Worm (Caenorhabditis elegans): Measurements from ENCODE around the gene F07C4.6.

F07C4.6 gene

DNA sequence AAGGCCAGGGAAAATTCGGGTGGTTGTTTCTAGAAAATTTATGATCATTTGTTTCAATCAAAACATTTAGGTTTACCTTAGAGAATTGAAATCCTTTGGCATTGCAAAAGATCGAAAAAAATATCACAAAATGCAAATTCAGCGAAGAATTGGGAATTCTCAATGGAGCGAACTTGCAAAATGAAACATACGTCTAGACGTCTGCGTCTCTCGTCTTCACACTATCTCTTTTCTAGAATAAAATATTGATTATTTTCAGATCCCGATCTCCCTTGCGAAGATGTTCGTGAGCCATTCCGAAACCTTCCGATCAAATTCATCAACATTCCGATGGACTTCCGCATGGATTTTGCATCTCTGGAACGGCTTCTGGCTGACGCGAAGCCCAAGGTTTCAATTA, 46.3 kb upstream of the F07C4.6 start, which contains the start of gene ets-6 (continued):
- TF ChIP-seq lin-35 (GFP tag; optimal IDR thresholded peaks at IDR 0.05) (peak; percentile 58 to 79), nhr-28 (tag; optimal IDR thresholded peaks at IDR 0.05) (no peak), swsn-7 (tag; optimal IDR thresholded peaks at IDR 0.05) (peak; percentile 62), unc-62 (GFP tag; optimal IDR thresholded peaks at IDR 0.05) (no peak), C16A3.4 (tag; optimal IDR thresholded peaks at IDR 0.05) (peak; percentile 27), lsy-2 (tag; optimal IDR thresholded peaks at IDR 0.05) (peak; percentile 66 to 77), fos-1 (tag; optimal IDR thresholded peaks at IDR 0.05) (peak; percentile 37), alr-1 (tag; optimal IDR thresholded peaks at IDR 0.05; ENCODE audit: borderline replicate concordance) (no peak), zip-4 (GFP tag; optimal IDR thresholded peaks at IDR 0.05) (no peak), lin-14 (GFP tag; optimal IDR thresholded peaks at IDR 0.05) (no peak), ztf-4 (tag; optimal IDR thresholded peaks at IDR 0.05) (no peak), ceh-63 (GFP tag; optimal IDR thresholded peaks at IDR 0.05) (no peak), sox-4 (tag; optimal IDR thresholded peaks at IDR 0.05) (no peak), nhr-84 (tag; optimal IDR thresholded peaks at IDR 0.05) (no peak), aha-1 (tag; optimal IDR thresholded peaks at IDR 0.05) (no peak), elt-3 (tag; optimal IDR thresholded peaks at IDR 0.05) (peak in 2 of 6 experiments; percentile 12 to 34), nhr-11 (tag; optimal IDR thresholded peaks at IDR 0.05) (no peak), blmp-1 (tag; optimal IDR thresholded peaks at IDR 0.05) (peak; percentile 20), jun-1 (tag; optimal IDR thresholded peaks at IDR 0.05) (peak; percentile 49), mef-2 (tag; optimal IDR thresholded peaks at IDR 0.05) (no peak), tbx-2 (tag; optimal IDR thresholded peaks at IDR 0.05) (peak; percentile 54), isw-1 (GFP tag; IDR thresholded peaks at IDR 0.05) (no peak), C34B4.2 (tag; optimal IDR thresholded peaks at IDR 0.05) (no peak), elt-2 (tag; optimal IDR thresholded peaks at IDR 0.05) (no peak), ama-1 (optimal IDR thresholded peaks at IDR 0.05) (no peak), Y116A8C.19 (tag; optimal IDR thresholded peaks at IDR 0.05; ENCODE audit: borderline replicate concordance) (no peak), ceh-90 (tag; optimal IDR thresholded peaks at IDR 0.05) (no peak), aly-2 (tag; optimal IDR thresholded peaks at IDR 0.05) (no peak), hpl-2 (GFP tag; optimal IDR thresholded peaks at IDR 0.05) (no peak), fkh-8 (tag; optimal IDR thresholded peaks at IDR 0.05) (no peak), ceh-88 (GFP tag; IDR thresholded peaks at IDR 0.05) (no peak), mep-1 (tag; optimal IDR thresholded peaks at IDR 0.05) (peak; percentile 72), lin-39 (tag; optimal IDR thresholded peaks at IDR 0.05) (peak; percentile 25), fkh-10 (GFP tag; optimal IDR thresholded peaks at IDR 0.05) (no peak), xbp-1 (tag; optimal IDR thresholded peaks at IDR 0.05) (peak; percentile 55), nhr-85 (tag) (peak; percentile 82), nhr-47 (tag; optimal IDR thresholded peaks at IDR 0.05) (peak; percentile 70), nhr-12 (tag; optimal IDR thresholded peaks at IDR 0.05) (no peak), ets-5 (GFP tag; IDR thresholded peaks at IDR 0.05) (no peak), dpl-1 (GFP tag; optimal IDR thresholded peaks at IDR 0.05) (peak; percentile 39 to 65 (median 58)), unc-30 (tag; optimal IDR thresholded peaks at IDR 0.05) (no peak), rnt-1 (tag; optimal IDR thresholded peaks at IDR 0.05) (peak; percentile 54), ztf-11 (tag; optimal IDR thresholded peaks at IDR 0.05) (no peak)

DNA sequence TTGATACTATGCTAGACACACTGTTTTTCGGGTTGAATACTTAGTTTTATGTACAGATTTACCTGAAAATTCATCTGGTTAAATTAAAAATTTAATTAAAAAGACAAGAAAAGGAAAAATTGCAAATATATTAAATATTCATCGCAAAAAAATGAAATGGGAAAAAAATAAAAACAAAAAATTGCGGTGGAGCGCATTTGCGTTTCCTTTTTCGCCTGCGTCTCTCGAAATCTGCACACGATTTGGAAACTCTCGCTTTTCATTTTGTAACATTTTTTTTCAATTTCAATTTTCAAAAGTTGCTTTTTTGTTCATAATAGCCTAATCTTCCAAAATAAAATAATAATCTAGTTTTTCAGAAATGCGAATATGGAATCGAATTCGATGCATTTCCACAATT, 39.0 kb upstream of the F07C4.6 start, which contains the start of the genes F19F10.11 and C50E3.5:
Gene F19F10.11, minus strand, starts transcription at position 68 of the 400 bp plus-strand sequence.
Gene C50E3.5, plus strand, starts transcription at position 360 of the 400 bp plus-strand sequence.
- TF ChIP-seq nhr-71 (tag; optimal IDR thresholded peaks at IDR 0.05) (peak; percentile 79), aly-2 (tag; optimal IDR thresholded peaks at IDR 0.05) (no peak), nhr-90 (tag; optimal IDR thresholded peaks at IDR 0.05; ENCODE audit: poor library complexity) (peak; percentile 66), nhr-77 (tag; optimal IDR thresholded peaks at IDR 0.05) (no peak), ceh-82 (tag; optimal IDR thresholded peaks at IDR 0.05) (peak; percentile 21 to 60 (median 44)), dsc-1 (tag; optimal IDR thresholded peaks at IDR 0.05) (peak; percentile 62), isw-1 (GFP tag; IDR thresholded peaks at IDR 0.05) (peak; percentile 26), snpc-4 (tag; optimal IDR thresholded peaks at IDR 0.05) (peak; percentile 68), dpl-1 (GFP tag; optimal IDR thresholded peaks at IDR 0.05) (peak; percentile 48 to 72 (median 66)), hlh-17 (GFP tag; optimal IDR thresholded peaks at IDR 0.05; ENCODE audit: borderline replicate concordance) (no peak), aha-1 (tag; optimal IDR thresholded peaks at IDR 0.05) (no peak), mep-1 (tag; optimal IDR thresholded peaks at IDR 0.05) (peak; percentile 82), zag-1 (tag; optimal IDR thresholded peaks at IDR 0.05) (no peak), unc-98 (GFP tag; IDR thresholded peaks at IDR 0.05) (no peak), ceh-88 (GFP tag; IDR thresholded peaks at IDR 0.05) (no peak), C16A3.4 (tag; optimal IDR thresholded peaks at IDR 0.05) (peak; percentile 67), nhr-28 (tag; optimal IDR thresholded peaks at IDR 0.05) (no peak), fkh-8 (tag; optimal IDR thresholded peaks at IDR 0.05) (no peak), lin-35 (GFP tag; optimal IDR thresholded peaks at IDR 0.05) (peak; percentile 27 to 64), pqm-1 (tag; optimal IDR thresholded peaks at IDR 0.05) (no peak), nhr-19 (GFP tag; conservative IDR thresholded peaks at IDR 0.05) (peak; percentile 66)

Data from whole organism, L1 larva.